Worm (Caenorhabditis elegans): ENCODE measurements around the gene vps-60.

ce11 chrV:8594105-8594964, 11.6 kb downstream of the vps-60 start, which contains the start of gene tag-196:
- TF ChIP-seq hlh-30 (tag; optimal IDR thresholded peaks at IDR 0.05; ENCODE audit: insufficient read depth) (peak; percentile 92), nhr-10 (tag; optimal IDR thresholded peaks at IDR 0.05) (no peak), hmg-1.1 (GFP tag; IDR thresholded peaks at IDR 0.05) (0 out of 2 replicates have a peak, but pooled peaks have one; percentile 17), ama-1 (optimal IDR thresholded peaks at IDR 0.05) (no peak)
